Fruit fly (Drosophila melanogaster) whole organism, prepupa: ENCODE data around the gene Coq5.

Experiments
- Blimp-1 ChIP-seq: fragments of 200-800 bp; sonication (Bioruptor generic); optimal IDR thresholded peaks from 3 replicates; lab custom pipeline; 2017; ENCODE audit warnings: missing biosample characterization, missing genetic modification characterization, mild to moderate bottlenecking, moderate library complexity, missing genetic modification reagents
- CG10631 ChIP-seq: fragments of 200-800 bp; sonication (Bioruptor generic); optimal IDR thresholded peaks from 2 replicates; lab custom pipeline; 2016; ENCODE audit warnings: missing biosample characterization, missing genetic modification characterization
- CG11294 ChIP-seq: fragments of 200-800 bp; sonication (Bioruptor generic); IDR thresholded peaks from 2 replicates; pipeline ENCODE4 v1.3.6; 2022; ENCODE audit warnings: missing biosample characterization, missing genetic modification characterization
- CG11762 ChIP-seq: fragments of 200-800 bp; sonication (Bioruptor generic); optimal IDR thresholded peaks from 3 replicates; lab custom pipeline; 2016; ENCODE audit warnings: missing biosample characterization, missing genetic modification characterization; ENCODE audit not compliant: insufficient read depth
- CG11902 ChIP-seq: fragments of 200-800 bp; sonication (Bioruptor generic); optimal IDR thresholded peaks from 3 replicates; lab custom pipeline; 2016; ENCODE audit warnings: missing biosample characterization, missing genetic modification characterization
- CG15336 ChIP-seq: fragments of 200-800 bp; sonication (Bioruptor generic); IDR thresholded peaks from 2 replicates; pipeline ENCODE4 v1.3.6; 2022; ENCODE audit warnings: missing biosample characterization, missing genetic modification characterization
- CG16779 ChIP-seq: fragments of 200-800 bp; sonication (Bioruptor generic); optimal IDR thresholded peaks from 3 replicates; lab custom pipeline; 2017; ENCODE audit warnings: missing biosample characterization, mild to moderate bottlenecking, missing genetic modification characterization
- CG3032 ChIP-seq: fragments of 200-800 bp; optimal IDR thresholded peaks from 2 replicates; lab custom pipeline; 2019; ENCODE audit warnings: missing biosample characterization, mild to moderate bottlenecking, missing genetic modification characterization, moderate library complexity
- CG31627 ChIP-seq: fragments of 200-800 bp; sonication (Bioruptor generic); optimal IDR thresholded peaks from 3 replicates; lab custom pipeline; 2016; ENCODE audit warnings: missing biosample characterization, missing genetic modification characterization
- CG32006 ChIP-seq: fragments of 200-800 bp; sonication (Bioruptor generic); optimal IDR thresholded peaks from 3 replicates; lab custom pipeline; 2017; ENCODE audit warnings: missing biosample characterization, mild to moderate bottlenecking, missing genetic modification characterization
- CG34406 ChIP-seq: fragments of 200-800 bp; sonication (Bioruptor generic); optimal IDR thresholded peaks from 3 replicates; lab custom pipeline; 2016; ENCODE audit warnings: missing biosample characterization, missing genetic modification characterization
- CG4318 ChIP-seq: fragments of 200-800 bp; sonication (Bioruptor generic); optimal IDR thresholded peaks from 3 replicates; lab custom pipeline; 2017; ENCODE audit warnings: missing biosample characterization, mild to moderate bottlenecking, missing genetic modification characterization
- CG6163 ChIP-seq: fragments of 200-800 bp; sonication (Bioruptor generic); IDR thresholded peaks from 3 replicates; pipeline ENCODE4 v1.3.6; 2022; ENCODE audit warnings: missing biosample characterization, missing genetic modification characterization
- CG6276 ChIP-seq: fragments of 200-800 bp; sonication (Bioruptor generic); optimal IDR thresholded peaks from 2 replicates; lab custom pipeline; 2017; ENCODE audit warnings: missing biosample characterization, mild to moderate bottlenecking, missing genetic modification characterization
- CG6792 ChIP-seq: fragments of 200-800 bp; sonication (Bioruptor generic); optimal IDR thresholded peaks from 3 replicates; lab custom pipeline; 2016; ENCODE audit warnings: missing biosample characterization, missing genetic modification characterization
- CG6808 ChIP-seq: fragments of 200-800 bp; sonication (Bioruptor generic); optimal IDR thresholded peaks from 3 replicates; lab custom pipeline; 2017; ENCODE audit warnings: missing biosample characterization, missing genetic modification characterization, mild to moderate bottlenecking, moderate library complexity, missing genetic modification reagents
- CG8119 ChIP-seq: fragments of 200-800 bp; sonication (Bioruptor generic); IDR thresholded peaks from 3 replicates; pipeline ENCODE4 v1.3.6; 2022; ENCODE audit warnings: missing biosample characterization, missing genetic modification characterization
- CG8319 ChIP-seq: fragments of 200-800 bp; sonication (Bioruptor generic); optimal IDR thresholded peaks from 3 replicates; lab custom pipeline; 2016; ENCODE audit warnings: missing biosample characterization, missing genetic modification characterization
- CG8632 ChIP-seq: fragments of 200-800 bp; sonication (Bioruptor generic); optimal IDR thresholded peaks from 3 replicates; lab custom pipeline; 2016; ENCODE audit warnings: missing biosample characterization, missing genetic modification characterization
- CG9139 ChIP-seq: fragments of 200-800 bp; sonication (Bioruptor generic); optimal IDR thresholded peaks from 3 replicates; lab custom pipeline; 2017; ENCODE audit warnings: missing biosample characterization, mild to moderate bottlenecking, missing genetic modification characterization
- Eip78C ChIP-seq: fragments of 200-800 bp; sonication (Bioruptor generic); peaks from one replicate; lab custom pipeline; 2016; ENCODE audit warnings: missing biosample characterization, missing genetic modification characterization
- Ets96B ChIP-seq: fragments of 200-800 bp; optimal IDR thresholded peaks from 2 replicates; lab custom pipeline; 2019; ENCODE audit warnings: missing biosample characterization, mild to moderate bottlenecking, missing genetic modification characterization, moderate library complexity
- Hr38 ChIP-seq: sonication (Bioruptor generic); optimal IDR thresholded peaks from 2 replicates; lab custom pipeline; 2016; ENCODE audit warnings: missing biosample characterization, missing genetic modification characterization
- Lpt ChIP-seq: fragments of 200-800 bp; sonication (Bioruptor generic); optimal IDR thresholded peaks from 3 replicates; lab custom pipeline; 2016; ENCODE audit warnings: missing biosample characterization, missing genetic modification characterization
- Met ChIP-seq: fragments of 200-800 bp; sonication (Bioruptor generic); optimal IDR thresholded peaks from 3 replicates; lab custom pipeline; 2016; ENCODE audit warnings: missing biosample characterization, missing genetic modification characterization
- OdsH ChIP-seq: fragments of 200-800 bp; sonication (Bioruptor generic); optimal IDR thresholded peaks from 3 replicates; lab custom pipeline; 2016; ENCODE audit warnings: missing biosample characterization, missing genetic modification characterization
- Smox ChIP-seq: fragments of 200-800 bp; sonication (Bioruptor generic); optimal IDR thresholded peaks from 3 replicates; lab custom pipeline; 2016; ENCODE audit warnings: missing biosample characterization, missing genetic modification characterization
- Sox102F ChIP-seq: fragments of 200-800 bp; sonication (Bioruptor generic); optimal IDR thresholded peaks from 2 replicates; lab custom pipeline; 2016; ENCODE audit warnings: missing biosample characterization, mild to moderate bottlenecking, missing genetic modification characterization
- Sox14 ChIP-seq: fragments of 200-800 bp; sonication (Bioruptor generic); optimal IDR thresholded peaks from 3 replicates; lab custom pipeline; 2016; ENCODE audit warnings: missing biosample characterization, missing genetic modification characterization
- achi ChIP-seq: fragments of 200-800 bp; sonication (Bioruptor generic); optimal IDR thresholded peaks from 3 replicates; lab custom pipeline; 2016; ENCODE audit warnings: missing biosample characterization, missing genetic modification characterization
- eg ChIP-seq: fragments of 200-800 bp; sonication (Bioruptor generic); IDR thresholded peaks from 3 replicates; pipeline ENCODE4 v1.3.6; 2022; ENCODE audit warnings: missing biosample characterization, missing genetic modification characterization
- esn ChIP-seq: fragments of 200-800 bp; sonication (Bioruptor generic); optimal IDR thresholded peaks from 2 replicates; lab custom pipeline; 2016; ENCODE audit warnings: missing biosample characterization, mild to moderate bottlenecking, missing genetic modification characterization, moderate library complexity
- fkh ChIP-seq: fragments of 200-800 bp; sonication (Bioruptor generic); optimal IDR thresholded peaks from 3 replicates; lab custom pipeline; 2017; ENCODE audit warnings: missing biosample characterization, mild to moderate bottlenecking, missing genetic modification characterization, moderate library complexity
- net ChIP-seq: fragments of 200-800 bp; sonication (Bioruptor generic); optimal IDR thresholded peaks from 3 replicates; lab custom pipeline; 2016; ENCODE audit warnings: missing biosample characterization, missing genetic modification characterization
- pdm3 ChIP-seq: fragments of 200-800 bp; sonication (Bioruptor generic); optimal IDR thresholded peaks from 3 replicates; lab custom pipeline; 2016; ENCODE audit warnings: missing biosample characterization, missing genetic modification characterization
- ss ChIP-seq, 2 experiments: fragments of 200-800 bp; sonication (Bioruptor generic); optimal IDR thresholded peaks; 2 replicates in 1 of 2; 3 replicates in 1 of 2; lab custom pipeline; 2017 to 2018; ENCODE audit warnings: mild to moderate bottlenecking in 2 of 2, missing biosample characterization in 2 of 2, missing genetic modification characterization in 2 of 2, moderate library complexity in 1 of 2
- svp ChIP-seq: fragments of 200-800 bp; sonication (Bioruptor generic); peaks from one replicate; lab custom pipeline; 2016; ENCODE audit warnings: missing biosample characterization, missing genetic modification characterization
- topi ChIP-seq: fragments of 200-800 bp; sonication (Bioruptor generic); optimal IDR thresholded peaks from 3 replicates; lab custom pipeline; 2016; ENCODE audit warnings: missing biosample characterization, missing genetic modification characterization
- vri ChIP-seq: fragments of 200-800 bp; sonication (Bioruptor generic); optimal IDR thresholded peaks from 3 replicates; lab custom pipeline; 2016; ENCODE audit warnings: missing biosample characterization, mild to moderate bottlenecking, missing genetic modification characterization

Coq5 gene

dm6 chrX:13238294-13238917 lies 44.1 kb upstream of the Coq5 start (continued):
- TF ChIP-seq Sox14 (GFP tag; lab: Kevin White, UChicago) (peak; percentile 59), CG31627 (GFP tag; lab: Kevin White, UChicago) (peak; percentile 50), CG3032 (tag; lab: Kevin White, UChicago) (peak; percentile 20), CG6163 (GFP tag; lab: Robert Waterston, UW) (peak; percentile 87)

dm6 chrX:13236516-13237245 lies 42.3 kb upstream of the Coq5 start, which contains the start of gene CG32639:
Gene CG32639, minus strand, starts transcription at chrX:13236566.
- TF ChIP-seq Met (GFP tag; lab: Kevin White, UChicago) (no peak), fkh (GFP tag; lab: Kevin White, UChicago) (peak; percentile 13)

dm6 chrX:13234738-13235470 lies 40.6 kb upstream of the Coq5 start:
- TF ChIP-seq CG9139 (no peak), CG10631 (no peak), fkh (GFP tag; lab: Kevin White, UChicago) (peak; percentile 19), CG4318 (no peak), CG8319 (GFP tag; lab: Kevin White, UChicago) (no peak), CG6276 (GFP tag; lab: Kevin White, UChicago) (peak; percentile 15), CG11294 (no peak), Smox (GFP tag; lab: Kevin White, UChicago) (no peak), Eip78C (peak; percentile 44), vri (GFP tag; lab: Kevin White, UChicago) (peak; percentile 29), Sox102F (GFP tag; lab: Kevin White, UChicago) (peak; percentile 39), CG11902 (GFP tag; lab: Kevin White, UChicago) (no peak), CG6808 (GFP tag; lab: Kevin White, UChicago) (no peak), CG8119 (GFP tag; lab: Robert Waterston, UW) (peak; percentile 65), CG8632 (GFP tag; lab: Kevin White, UChicago) (peak; percentile 13), Ets96B (tag; lab: Kevin White, UChicago) (no peak), svp (GFP tag; lab: Kevin White, UChicago) (no peak), Met (GFP tag; lab: Kevin White, UChicago) (no peak), esn (GFP tag; lab: Kevin White, UChicago) (peak; percentile 13), CG32006 (GFP tag; lab: Kevin White, UChicago) (no peak), pdm3 (GFP tag; lab: Kevin White, UChicago) (peak; percentile 33), CG16779 (tag; lab: Kevin White, UChicago) (no peak), CG6792 (GFP tag; lab: Kevin White, UChicago) (no peak), CG15336 (GFP tag; lab: Robert Waterston, UW) (0 out of 2 replicates have a peak, but pooled peaks have one; percentile 37), eg (GFP tag; lab: Robert Waterston, UW) (peak; percentile 83), ss (GFP tag; optimal IDR thresholded peaks at IDR 0.05; lab: Kevin White, UChicago) (peak; percentile 45 to 59), net (GFP tag; lab: Kevin White, UChicago) (peak; percentile 23), Lpt (GFP tag; lab: Kevin White, UChicago) (no peak), Blimp-1 (GFP tag; lab: Kevin White, UChicago) (no peak), topi (GFP tag; lab: Kevin White, UChicago) (no peak), CG31627 (GFP tag; lab: Kevin White, UChicago) (no peak), achi (GFP tag; lab: Kevin White, UChicago) (peak; percentile 19), CG3032 (tag; lab: Kevin White, UChicago) (no peak), Hr38 (GFP tag; lab: Kevin White, UChicago) (no peak), CG11762 (GFP tag; lab: Kevin White, UChicago) (peak; percentile 32), OdsH (GFP tag; lab: Kevin White, UChicago) (peak; percentile 32), CG34406 (peak; percentile 63), CG6163 (GFP tag; lab: Robert Waterston, UW) (peak; percentile 55; the same call in 2 of the 3 replicates)
